Worm (Caenorhabditis elegans): ENCODE measurements around the gene nhr-207.
"Not testable (repeated sequence)": the region's sequence is repeated elsewhere in the genome, so short reads cannot be mapped to it uniquely, and the experiment has no call there.

DNA sequence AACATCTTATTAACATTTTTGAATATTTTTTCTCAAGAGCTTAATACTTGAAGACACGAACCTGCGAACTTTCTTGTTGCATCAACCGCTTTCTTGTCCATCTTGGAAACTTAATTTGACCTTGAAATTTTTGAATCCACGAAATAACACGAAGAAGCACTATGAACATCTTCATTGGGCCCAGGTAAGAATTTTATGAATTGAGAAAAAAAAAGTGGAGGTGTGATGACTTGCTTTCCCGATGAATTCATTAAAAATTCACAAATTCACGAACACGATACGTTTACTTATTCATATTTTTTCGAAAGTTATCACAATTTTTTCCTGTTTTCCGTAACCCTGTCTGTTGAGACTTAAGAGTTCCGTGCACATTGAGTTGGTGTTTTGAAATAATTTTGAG, 34.7 kb downstream of the nhr-207 start, which contains the start of gene C27A7.6:
- not testable (repeated sequence) for TF ChIP-seq efl-1 (optimal IDR thresholded peaks at IDR 0.05); efl-1 (GFP tag; optimal IDR thresholded peaks at IDR 0.05 in 1 of 2); lin-13 (GFP tag; optimal IDR thresholded peaks at IDR 0.05); fkh-8 (tag; optimal IDR thresholded peaks at IDR 0.05); rnt-1 (tag; optimal IDR thresholded peaks at IDR 0.05); ama-1 (optimal IDR thresholded peaks at IDR 0.05); ztf-11 (tag; optimal IDR thresholded peaks at IDR 0.05); nhr-77 (tag; optimal IDR thresholded peaks at IDR 0.05); blmp-1 (tag; optimal IDR thresholded peaks at IDR 0.05); fos-1 (tag; optimal IDR thresholded peaks at IDR 0.05); ceh-63 (GFP tag; optimal IDR thresholded peaks at IDR 0.05); lin-39 (tag; optimal IDR thresholded peaks at IDR 0.05)

All from whole organism, L1 larva.